Fruit fly (Drosophila melanogaster): ENCODE data around the gene PIG-F.

PIG-F gene

dm6 chr3L:19655923-19656322 lies 43.7 kb downstream of the PIG-F start (continued):
- peak; percentile 73 for TF ChIP-seq row (GFP tag; IDR thresholded peaks at IDR 0.05)
- TF ChIP-seq Med (GFP tag), result peak; percentile 86
- no peak for TF ChIP-seq pan (optimal IDR thresholded peaks at IDR 0.05)
- TF ChIP-seq pan (GFP tag; optimal IDR thresholded peaks at IDR 0.05 in 1 of 2, IDR thresholded peaks at IDR 0.05 in 1 of 2), result peak in 1 of 2 experiments; percentile 48
- TF ChIP-seq gsb (GFP tag; IDR thresholded peaks at IDR 0.05), result no peak
- no peak for TF ChIP-seq sug (tag; optimal IDR thresholded peaks at IDR 0.05)
- TF ChIP-seq gcm2 (GFP tag; optimal IDR thresholded peaks at IDR 0.05), result peak; percentile 7
- no peak for TF ChIP-seq exex (tag; optimal IDR thresholded peaks at IDR 0.05)
- TF ChIP-seq CG43689 (GFP tag; IDR thresholded peaks at IDR 0.05), result no peak
- TF ChIP-seq vfl (GFP tag; optimal IDR thresholded peaks at IDR 0.05), result no peak
- no peak for TF ChIP-seq mld (GFP tag; IDR thresholded peaks at IDR 0.05; ENCODE audit: partially characterized antibody)
- TF ChIP-seq CG30431 (GFP tag; optimal IDR thresholded peaks at IDR 0.05), result no peak
- TF ChIP-seq CG7745 (tag; optimal IDR thresholded peaks at IDR 0.05), result no peak
- TF ChIP-seq CG7357 (GFP tag; IDR thresholded peaks at IDR 0.05), result no peak
- no peak for TF ChIP-seq CG33213 (GFP tag; optimal IDR thresholded peaks at IDR 0.05)
- TF ChIP-seq CG9876 (GFP tag; optimal IDR thresholded peaks at IDR 0.05), result no peak
- TF ChIP-seq Max (GFP tag; optimal IDR thresholded peaks at IDR 0.05), result no peak
- peak; percentile 5 for TF ChIP-seq CG31365 (tag; optimal IDR thresholded peaks at IDR 0.05)
- TF ChIP-seq E2f1 (GFP tag; IDR thresholded peaks at IDR 0.05), result no peak
- no peak for TF ChIP-seq rib (GFP tag; IDR thresholded peaks at IDR 0.05)
- peak; percentile 42 for TF ChIP-seq CG11723 (GFP tag; optimal IDR thresholded peaks at IDR 0.05)
- TF ChIP-seq CG5245 (GFP tag; optimal IDR thresholded peaks at IDR 0.05), result peak; percentile 1
- no peak for TF ChIP-seq hbn (GFP tag; IDR thresholded peaks at IDR 0.05; ENCODE audit: partially characterized antibody)
- TF ChIP-seq lilli (GFP tag; optimal IDR thresholded peaks at IDR 0.05), result peak; percentile 8
- TF ChIP-seq salm (tag; optimal IDR thresholded peaks at IDR 0.05), result peak; percentile 46
- peak; percentile 35 for TF ChIP-seq gsb-n (tag; optimal IDR thresholded peaks at IDR 0.05)
- no peak for TF ChIP-seq tll (GFP tag; optimal IDR thresholded peaks at IDR 0.05)
- no peak for TF ChIP-seq CG32767 (GFP tag; IDR thresholded peaks at IDR 0.05)
- peak; percentile 51 for TF ChIP-seq HHEX (GFP tag; optimal IDR thresholded peaks at IDR 0.05)
- TF ChIP-seq emc (GFP tag; optimal IDR thresholded peaks at IDR 0.05), result no peak
- TF ChIP-seq insv (GFP tag; optimal IDR thresholded peaks at IDR 0.05), result peak in 1 of 2 experiments; percentile 74
- peak; percentile 76 for TF ChIP-seq gem (tag; optimal IDR thresholded peaks at IDR 0.05)
- no peak for TF ChIP-seq Adf1 (GFP tag; IDR thresholded peaks at IDR 0.05)

dm6 chr3L:19662892-19663291 lies 50.6 kb downstream of the PIG-F start:
- TF ChIP-seq insv (GFP tag; optimal IDR thresholded peaks at IDR 0.05), result peak in 1 of 2 experiments; percentile 70
- TF ChIP-seq Ets65A (GFP tag), result peak; percentile 53
- no peak for TF ChIP-seq CG8089 (GFP tag; optimal IDR thresholded peaks at IDR 0.05)

All from whole organism, embryonic.